Worm (Caenorhabditis elegans) whole organism, midembryonic: ENCODE measurements around the gene Y46B2A.4.

Experiments used
- T22C8.4 ChIP-seq: fragments of 200-800 bp; sonication (Bioruptor generic); IDR thresholded peaks from 2 replicates; pipeline ENCODE4 v1.3.6; 2022; ENCODE audit warnings: missing genetic modification characterization, missing compliant biosample characterization
- klf-2 ChIP-seq: fragments of 200-800 bp; sonication (Bioruptor generic); conservative IDR thresholded peaks from 2 replicates; pipeline ENCODE4 v1.3.6; 2022; ENCODE audit warnings: missing genetic modification reagents, missing genetic modification characterization, missing compliant biosample characterization
- med-1 ChIP-seq: sonication (generic microtip); optimal IDR thresholded peaks from 2 replicates; lab custom pipeline; 2017; ENCODE audit warnings: missing genetic modification characterization, mild to moderate bottlenecking, missing compliant biosample characterization, antibody characterized with exemption, missing genetic modification reagents; ENCODE audit not compliant: insufficient read depth
- tab-1 ChIP-seq: fragments of 200-800 bp; sonication (Bioruptor generic); IDR thresholded peaks from 2 replicates; pipeline ENCODE4 v1.3.6; 2022; ENCODE audit warnings: missing genetic modification characterization, missing compliant biosample characterization

ce11 chrII:900720-901332 is 39.2 kb downstream of the Y46B2A.4 start, which contains the start of gene T07D3.9:
- TF ChIP-seq tab-1 (no peak), T22C8.4 (no peak), klf-2 (GFP tag; lab: Robert Waterston, UW) (no peak), med-1 (GFP tag; lab: Kevin White, UChicago) (no peak)
